Worm (Caenorhabditis elegans) whole organism, L1 larva: Measurements from ENCODE around the gene W07E11.1.

Experiments
- C04F5.9 ChIP-seq: sonication (generic microtip); optimal IDR thresholded peaks from 2 replicates; lab custom pipeline; 2016; ENCODE audit warnings: missing genetic modification characterization, missing compliant biosample characterization
- Y116A8C.19 ChIP-seq: sonication (generic microtip); optimal IDR thresholded peaks from 2 replicates; lab custom pipeline; 2016; ENCODE audit warnings: missing compliant biosample characterization, missing genetic modification characterization, borderline replicate concordance
- aha-1 ChIP-seq: fragments of 150-350 bp; optimal IDR thresholded peaks from 2 replicates; lab custom pipeline; 2014; ENCODE audit warnings: missing biosample characterization, missing genetic modification characterization
- aly-2 ChIP-seq: fragments of 150-350 bp; optimal IDR thresholded peaks from 2 replicates; lab custom pipeline; 2014; ENCODE audit warnings: missing biosample characterization, missing genetic modification characterization
- blmp-1 ChIP-seq: fragments of 150-350 bp; optimal IDR thresholded peaks from 2 replicates; lab custom pipeline; 2014; ENCODE audit warnings: missing biosample characterization, missing genetic modification characterization
- ceh-63 ChIP-seq: fragments of 200-800 bp; sonication (Bioruptor generic); optimal IDR thresholded peaks from 2 replicates; lab custom pipeline; 2018; ENCODE audit warnings: mild to moderate bottlenecking, missing genetic modification characterization, missing compliant biosample characterization
- ceh-8 ChIP-seq: fragments of 200-800 bp; sonication (Bioruptor generic); optimal IDR thresholded peaks from 2 replicates; lab custom pipeline; 2018; ENCODE audit warnings: mild to moderate bottlenecking, missing genetic modification characterization, moderate library complexity, missing compliant biosample characterization
- ceh-82 ChIP-seq, 3 experiments: fragments of 150-350 bp in 1 of 3; sonication (generic microtip) in 2 of 3; optimal IDR thresholded peaks; 2 replicates each; lab custom pipeline; 2014 to 2017; ENCODE audit warnings: missing biosample characterization in 3 of 3, missing genetic modification characterization in 3 of 3
- ceh-88 ChIP-seq: fragments of 200-800 bp; sonication (Bioruptor generic); IDR thresholded peaks from 2 replicates; pipeline ENCODE4 v1.3.6; 2022; ENCODE audit warnings: missing genetic modification characterization, missing compliant biosample characterization
- ceh-90 ChIP-seq: sonication (generic microtip); optimal IDR thresholded peaks from 2 replicates; lab custom pipeline; 2016; ENCODE audit warnings: missing genetic modification characterization, missing compliant biosample characterization
- ces-1 ChIP-seq: fragments of 150-350 bp; optimal IDR thresholded peaks from 2 replicates; lab custom pipeline; 2014; ENCODE audit warnings: missing biosample characterization, missing genetic modification reagents, missing genetic modification characterization
- dsc-1 ChIP-seq: sonication (generic microtip); optimal IDR thresholded peaks from 2 replicates; lab custom pipeline; 2016; ENCODE audit warnings: mild to moderate bottlenecking, missing genetic modification characterization, missing compliant biosample characterization
- efl-1 ChIP-seq, 4 experiments: fragments of 150-350 bp; optimal IDR thresholded peaks in 3 of 4; peaks in 1 of 4; 1 replicate in 1 of 4; 2 replicates in 3 of 4; lab custom pipeline; 2014; ENCODE audit warnings: missing biosample characterization in 2 of 4, missing genetic modification characterization in 2 of 4, missing genetic modification reagents in 2 of 4
- efl-3 ChIP-seq: fragments of 200-800 bp; sonication (Bioruptor generic); optimal IDR thresholded peaks from 2 replicates; lab custom pipeline; 2018; ENCODE audit warnings: mild to moderate bottlenecking, missing genetic modification characterization, missing compliant biosample characterization
- egl-13 ChIP-seq: sonication (generic microtip); optimal IDR thresholded peaks from 2 replicates; lab custom pipeline; 2016; ENCODE audit warnings: missing genotype, missing genetic modification reagents, missing genetic modification characterization, missing compliant biosample characterization
- egl-27 ChIP-seq, 2 experiments: fragments of 150-350 bp in 1 of 2; sonication (generic microtip); optimal IDR thresholded peaks; 3 replicates each; lab custom pipeline; 2017 to 2018; ENCODE audit warnings: missing biosample characterization in 2 of 2, missing genetic modification characterization in 2 of 2, missing genetic modification reagents in 2 of 2
- elt-2 ChIP-seq: sonication (generic microtip); optimal IDR thresholded peaks from 2 replicates; lab custom pipeline; 2016; ENCODE audit warnings: missing genetic modification characterization, mild to moderate bottlenecking, inconsistent platforms, missing compliant biosample characterization, missing genetic modification reagents
- fkh-10 ChIP-seq: sonication (generic microtip); optimal IDR thresholded peaks from 2 replicates; lab custom pipeline; 2017; ENCODE audit warnings: missing biosample characterization, missing genetic modification reagents, missing genetic modification characterization
- hlh-4 ChIP-seq: sonication (generic microtip); optimal IDR thresholded peaks from 2 replicates; lab custom pipeline; 2016; ENCODE audit warnings: mild to moderate bottlenecking, missing genetic modification characterization, missing compliant biosample characterization
- hpl-2 ChIP-seq: fragments of 150-350 bp; optimal IDR thresholded peaks from 2 replicates; lab custom pipeline; 2014; ENCODE audit warnings: missing biosample characterization, missing genetic modification reagents, missing genetic modification characterization
- irx-1 ChIP-seq: sonication (generic microtip); optimal IDR thresholded peaks from 2 replicates; lab custom pipeline; 2016; ENCODE audit warnings: missing genetic modification characterization, missing compliant biosample characterization
- isw-1 ChIP-seq: fragments of 200-800 bp; sonication (Bioruptor generic); IDR thresholded peaks from 2 replicates; pipeline ENCODE4 v1.3.6; 2022; ENCODE audit warnings: missing genetic modification characterization, missing compliant biosample characterization
- jun-1 ChIP-seq: fragments of 150-350 bp; optimal IDR thresholded peaks from 2 replicates; lab custom pipeline; 2014; ENCODE audit warnings: missing biosample characterization, missing genetic modification reagents, missing genetic modification characterization
- lin-13 ChIP-seq: fragments of 150-350 bp; optimal IDR thresholded peaks from 2 replicates; lab custom pipeline; 2014; ENCODE audit warnings: missing biosample characterization, missing genetic modification reagents, missing genetic modification characterization
- lin-14 ChIP-seq: fragments of 200-800 bp; sonication (Bioruptor generic); optimal IDR thresholded peaks from 2 replicates; lab custom pipeline; 2018; ENCODE audit warnings: mild to moderate bottlenecking, missing genetic modification characterization, moderate library complexity, missing compliant biosample characterization
- lin-39 ChIP-seq: fragments of 150-350 bp; optimal IDR thresholded peaks from 2 replicates; lab custom pipeline; 2014; ENCODE audit warnings: missing biosample characterization, missing genetic modification reagents, missing genetic modification characterization
- lir-3 ChIP-seq: sonication (generic microtip); optimal IDR thresholded peaks from 2 replicates; lab custom pipeline; 2016; ENCODE audit warnings: mild to moderate bottlenecking, missing genetic modification characterization, moderate library complexity, missing compliant biosample characterization; ENCODE audit not compliant: poor library complexity
- mab-9 ChIP-seq: fragments of 200-800 bp; sonication (Bioruptor generic); IDR thresholded peaks from 2 replicates; pipeline ENCODE4 v1.3.6; 2022; ENCODE audit warnings: missing genetic modification reagents, missing genetic modification characterization, missing compliant biosample characterization
- mdl-1 ChIP-seq, 2 experiments: fragments of 150-350 bp; optimal IDR thresholded peaks; 2 replicates each; lab custom pipeline; 2014 to 2017; ENCODE audit warnings: missing biosample characterization in 2 of 2, missing genetic modification characterization in 2 of 2, inconsistent platforms in 1 of 2
- nhr-11 ChIP-seq: fragments of 150-350 bp; optimal IDR thresholded peaks from 2 replicates; lab custom pipeline; 2014; ENCODE audit warnings: missing biosample characterization, missing genetic modification characterization
- nhr-20 ChIP-seq: sonication (generic microtip); optimal IDR thresholded peaks from 2 replicates; lab custom pipeline; 2016; ENCODE audit warnings: mild to moderate bottlenecking, missing genetic modification characterization, missing compliant biosample characterization
- nhr-237 ChIP-seq: fragments of 150-350 bp; optimal IDR thresholded peaks from 2 replicates; lab custom pipeline; 2014; ENCODE audit warnings: missing biosample characterization, missing genetic modification characterization
- nhr-76 ChIP-seq: sonication (generic microtip); optimal IDR thresholded peaks from 2 replicates; lab custom pipeline; 2017; ENCODE audit warnings: missing biosample characterization, missing genetic modification characterization
- nhr-77 ChIP-seq: fragments of 150-350 bp; optimal IDR thresholded peaks from 2 replicates; lab custom pipeline; 2014; ENCODE audit warnings: missing biosample characterization, missing genetic modification characterization
- nhr-84 ChIP-seq: sonication (generic microtip); optimal IDR thresholded peaks from 2 replicates; lab custom pipeline; 2017; ENCODE audit warnings: missing biosample characterization, missing genetic modification characterization
- nhr-90 ChIP-seq: sonication (generic microtip); optimal IDR thresholded peaks from 2 replicates; lab custom pipeline; 2016; ENCODE audit warnings: mild to moderate bottlenecking, missing genetic modification characterization, missing compliant biosample characterization; ENCODE audit not compliant: poor library complexity
- pax-3 ChIP-seq: fragments of 200-800 bp; sonication (Bioruptor generic); optimal IDR thresholded peaks from 2 replicates; lab custom pipeline; 2018; ENCODE audit warnings: mild to moderate bottlenecking, missing genetic modification characterization, moderate library complexity, missing compliant biosample characterization
- pqm-1 ChIP-seq: sonication (generic microtip); optimal IDR thresholded peaks from 3 replicates; lab custom pipeline; 2017; ENCODE audit warnings: missing biosample characterization, missing genetic modification characterization
- rnt-1 ChIP-seq: sonication (generic microtip); optimal IDR thresholded peaks from 2 replicates; lab custom pipeline; 2016; ENCODE audit warnings: mild to moderate bottlenecking, missing genetic modification characterization, moderate library complexity, missing compliant biosample characterization
- snpc-4 ChIP-seq: fragments of 150-350 bp; optimal IDR thresholded peaks from 2 replicates; lab custom pipeline; 2014; ENCODE audit warnings: missing biosample characterization, missing genetic modification characterization
- snu-23 ChIP-seq: sonication (generic microtip); optimal IDR thresholded peaks from 2 replicates; lab custom pipeline; 2016; ENCODE audit warnings: missing genetic modification characterization, missing compliant biosample characterization
- sox-4 ChIP-seq: sonication (generic microtip); optimal IDR thresholded peaks from 2 replicates; lab custom pipeline; 2016; ENCODE audit warnings: missing genetic modification characterization, missing compliant biosample characterization
- sptf-1 ChIP-seq: fragments of 150-350 bp; optimal IDR thresholded peaks from 2 replicates; lab custom pipeline; 2014; ENCODE audit warnings: missing biosample characterization, missing genetic modification characterization
- tbx-2 ChIP-seq: sonication (generic microtip); optimal IDR thresholded peaks from 2 replicates; lab custom pipeline; 2016; ENCODE audit warnings: missing genetic modification characterization, missing compliant biosample characterization
- unc-130 ChIP-seq: fragments of 150-350 bp; optimal IDR thresholded peaks from 2 replicates; lab custom pipeline; 2017; ENCODE audit warnings: missing biosample characterization, missing genetic modification characterization, inconsistent platforms
- unc-30 ChIP-seq: sonication (generic microtip); optimal IDR thresholded peaks from 2 replicates; lab custom pipeline; 2017; ENCODE audit warnings: missing biosample characterization, missing genetic modification characterization
- unc-62 ChIP-seq: fragments of 150-350 bp; optimal IDR thresholded peaks from 2 replicates; lab custom pipeline; 2014; ENCODE audit warnings: missing biosample characterization, missing genetic modification reagents, missing genetic modification characterization
- unc-86 ChIP-seq: sonication (generic microtip); optimal IDR thresholded peaks from 2 replicates; lab custom pipeline; 2016; ENCODE audit warnings: missing genetic modification characterization, missing compliant biosample characterization
- vab-15 ChIP-seq: sonication (generic microtip); optimal IDR thresholded peaks from 2 replicates; lab custom pipeline; 2017; ENCODE audit warnings: missing genotype, mild to moderate bottlenecking, missing genetic modification characterization, missing compliant biosample characterization
- zag-1 ChIP-seq: fragments of 150-350 bp; optimal IDR thresholded peaks from 2 replicates; lab custom pipeline; 2014; ENCODE audit warnings: missing biosample characterization, missing genetic modification characterization
- zip-4 ChIP-seq: fragments of 200-800 bp; sonication (Bioruptor generic); optimal IDR thresholded peaks from 2 replicates; lab custom pipeline; 2018; ENCODE audit warnings: mild to moderate bottlenecking, missing genetic modification characterization, moderate library complexity, missing compliant biosample characterization

The W07E11.1 gene

ce11 chrX:10069692-10070091 is 14.7 kb upstream of the W07E11.1 start, which contains the start of gene mlck-1:
TSS of gene mlck-1 (minus strand) at chrX:10069792.
- TF ChIP-seq efl-3 (GFP tag; lab: Kevin White, UChicago) (no peak), ceh-82 (tag; optimal IDR thresholded peaks at IDR 0.05; lab: Kevin White, UChicago) (no peak), rnt-1 (no peak), mdl-1 (tag; optimal IDR thresholded peaks at IDR 0.05; lab: Kevin White, UChicago) (no peak), sox-4 (no peak), snu-23 (GFP tag; lab: Kevin White, UChicago) (no peak), sptf-1 (no peak), ceh-90 (tag; lab: Kevin White, UChicago) (no peak), egl-13 (tag; lab: Kevin White, UChicago) (no peak), egl-27 (tag; optimal IDR thresholded peaks at IDR 0.05; lab: Kevin White, UChicago) (no peak), nhr-20 (tag; lab: Kevin White, UChicago) (no peak), elt-2 (tag; lab: Kevin White, UChicago) (no peak), lir-3 (tag; lab: Kevin White, UChicago) (no peak), irx-1 (no peak), nhr-237 (tag; lab: Kevin White, UChicago) (no peak), ceh-88 (GFP tag; lab: Robert Waterston, UW) (no peak)

ce11 chrX:10074233-10074632 is 10.2 kb upstream of the W07E11.1 start, which contains the start of gene ZC373.5:
TSS of gene ZC373.5 (minus strand) at chrX:10074391.
- TF ChIP-seq blmp-1 (tag; lab: Kevin White, UChicago): no peak
- no peak for TF ChIP-seq ceh-8 (GFP tag; lab: Kevin White, UChicago)
- no peak for TF ChIP-seq aha-1 (tag; lab: Kevin White, UChicago)
- no peak for TF ChIP-seq lin-39 (tag; lab: Kevin White, UChicago)
- TF ChIP-seq mdl-1 (tag; optimal IDR thresholded peaks at IDR 0.05; lab: Kevin White, UChicago): no peak
- TF ChIP-seq tbx-2 (tag; lab: Kevin White, UChicago): peak; percentile 7
- TF ChIP-seq ceh-63: no peak
- TF ChIP-seq C04F5.9 (tag; lab: Kevin White, UChicago): no peak
- TF ChIP-seq zip-4 (GFP tag; lab: Kevin White, UChicago): no peak
- TF ChIP-seq nhr-237 (tag; lab: Kevin White, UChicago): no peak
- TF ChIP-seq lin-13 (GFP tag; lab: Kevin White, UChicago): no peak
- TF ChIP-seq rnt-1: no peak
- TF ChIP-seq snpc-4 (tag; lab: Kevin White, UChicago): no peak
- TF ChIP-seq hlh-4 (tag; lab: Kevin White, UChicago): no peak
- no peak for TF ChIP-seq unc-62 (GFP tag; lab: Kevin White, UChicago)
- TF ChIP-seq mab-9 (GFP tag; lab: Robert Waterston, UW): no peak
- no peak for TF ChIP-seq egl-27 (tag; optimal IDR thresholded peaks at IDR 0.05; lab: Kevin White, UChicago)
- no peak for TF ChIP-seq unc-130
- no peak for TF ChIP-seq nhr-90
- no peak for TF ChIP-seq nhr-77
- no peak for TF ChIP-seq dsc-1 (tag; lab: Kevin White, UChicago)
- no peak for TF ChIP-seq unc-86 (tag; lab: Kevin White, UChicago)
- no peak for TF ChIP-seq hpl-2
- TF ChIP-seq aly-2 (tag; lab: Kevin White, UChicago): no peak
- no peak for TF ChIP-seq unc-30 (tag; lab: Kevin White, UChicago)
- no peak for TF ChIP-seq irx-1
- TF ChIP-seq nhr-11 (tag; lab: Kevin White, UChicago): no peak
- TF ChIP-seq ceh-88 (GFP tag; lab: Robert Waterston, UW): no peak
- TF ChIP-seq efl-3 (GFP tag; lab: Kevin White, UChicago): no peak
- no peak for TF ChIP-seq ces-1
- TF ChIP-seq nhr-84 (tag; lab: Kevin White, UChicago): no peak
- TF ChIP-seq vab-15 (tag; lab: Kevin White, UChicago): no peak
- TF ChIP-seq zag-1: no peak
- TF ChIP-seq Y116A8C.19 (tag; lab: Kevin White, UChicago): no peak
- no peak for TF ChIP-seq isw-1 (GFP tag; lab: Robert Waterston, UW)
- no peak for TF ChIP-seq pqm-1 (tag; lab: Kevin White, UChicago)
- no peak for TF ChIP-seq fkh-10 (GFP tag; lab: Kevin White, UChicago)
- TF ChIP-seq efl-1 (optimal IDR thresholded peaks at IDR 0.05; lab: Kevin White, UChicago): no peak
- peak in 1 of 2 experiments; percentile 55 for TF ChIP-seq efl-1 (GFP tag; optimal IDR thresholded peaks at IDR 0.05 in 1 of 2; lab: Kevin White, UChicago)
- peak; percentile 48 for TF ChIP-seq lin-14
- TF ChIP-seq pax-3 (tag; lab: Kevin White, UChicago): no peak
- TF ChIP-seq nhr-76 (tag; lab: Kevin White, UChicago): no peak
- no peak for TF ChIP-seq jun-1 (tag; lab: Kevin White, UChicago)
- no peak for TF ChIP-seq nhr-20 (tag; lab: Kevin White, UChicago)
